Fruit fly (Drosophila melanogaster) whole organism, wandering third instar larva: ENCODE measurements around the gene bon.

ENCODE experiments used
- Abd-B ChIP-seq: fragments of >200 bp; optimal IDR thresholded peaks from 2 replicates; lab custom pipeline; 2017; ENCODE audit warnings: missing biosample characterization, missing genetic modification characterization
- CG32264 ChIP-seq: fragments of 200-800 bp; sonication (Bioruptor generic); optimal IDR thresholded peaks from 2 replicates; lab custom pipeline; 2016; ENCODE audit warnings: missing biosample characterization, missing genetic modification characterization
- Dfd ChIP-seq: fragments of >200 bp; optimal IDR thresholded peaks from 2 replicates; lab custom pipeline; 2017; ENCODE audit warnings: missing biosample characterization, missing genetic modification characterization
- Hnf4 ChIP-seq: fragments of 200-800 bp; sonication (Bioruptor generic); optimal IDR thresholded peaks from 2 replicates; lab custom pipeline; 2016; ENCODE audit warnings: missing biosample characterization, mild to moderate bottlenecking, missing genetic modification characterization
- Hr83 ChIP-seq: fragments of 200-300 bp; sonication (Bioruptor generic); optimal IDR thresholded peaks from 2 replicates; lab custom pipeline; 2016; ENCODE audit warnings: missing biosample characterization, mild to moderate bottlenecking, missing genetic modification characterization, moderate library complexity; ENCODE audit not compliant: poor library complexity, severe bottlenecking
- Mio ChIP-seq: sonication (Bioruptor generic); optimal IDR thresholded peaks from 2 replicates; lab custom pipeline; 2016; ENCODE audit warnings: missing biosample characterization, missing genetic modification characterization
- Vsx2 ChIP-seq: fragments of 200-300, 225-300 bp; sonication (Bioruptor generic); optimal IDR thresholded peaks from 2 replicates; lab custom pipeline; 2018; ENCODE audit warnings: missing biosample characterization, missing genetic modification characterization; ENCODE audit not compliant: partially characterized antibody
- br ChIP-seq: fragments of 200-800 bp; sonication (Bioruptor generic); optimal IDR thresholded peaks from 2 replicates; lab custom pipeline; 2016; ENCODE audit warnings: missing biosample characterization, missing genetic modification characterization
- h ChIP-seq: fragments of 200-800 bp; sonication (Bioruptor generic); optimal IDR thresholded peaks from 3 replicates; lab custom pipeline; 2016; ENCODE audit warnings: missing biosample characterization, mild to moderate bottlenecking, missing genetic modification characterization
- pan ChIP-seq: fragments of >200 bp; optimal IDR thresholded peaks from 2 replicates; lab custom pipeline; 2017
- psq ChIP-seq: fragments of 200-800 bp; sonication (Bioruptor generic); optimal IDR thresholded peaks from 3 replicates; lab custom pipeline; 2017; ENCODE audit warnings: missing biosample characterization, mild to moderate bottlenecking, missing genetic modification characterization, moderate library complexity
- sage ChIP-seq: fragments of 200-800 bp; sonication (Bioruptor generic); optimal IDR thresholded peaks from 2 replicates; lab custom pipeline; 2016; ENCODE audit warnings: missing biosample characterization, mild to moderate bottlenecking, missing genetic modification characterization
- tai ChIP-seq: sonication (Bioruptor generic); optimal IDR thresholded peaks from 2 replicates; lab custom pipeline; 2016; ENCODE audit warnings: missing biosample characterization, missing genetic modification characterization

DNA sequence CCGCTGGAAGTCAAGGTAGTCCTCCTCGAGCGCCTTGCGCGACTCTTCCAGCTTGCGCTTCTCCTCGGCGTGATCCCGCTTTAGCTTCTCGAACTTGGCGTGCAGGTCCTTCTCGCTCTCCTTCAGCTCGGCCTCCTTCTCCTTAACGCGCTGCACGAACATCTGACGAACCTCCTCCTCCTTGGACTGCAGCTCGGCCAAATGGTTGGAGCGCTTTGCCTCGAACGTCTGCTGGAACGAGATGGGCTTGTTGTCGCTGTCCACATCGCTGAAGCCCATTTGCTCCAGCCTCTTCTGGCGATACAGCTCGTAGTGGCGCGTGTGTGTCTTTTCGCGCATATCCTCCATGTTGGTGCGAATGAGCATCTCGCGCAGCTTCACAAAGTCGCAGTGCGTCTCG is 6.5 kb upstream of the bon start:
- TF ChIP-seq Mio (GFP tag; lab: Kevin White, UChicago): no peak
- no peak for TF ChIP-seq h
- TF ChIP-seq psq (GFP tag; lab: Kevin White, UChicago): no peak
- TF ChIP-seq tai (GFP tag; lab: Kevin White, UChicago): no peak
- TF ChIP-seq Hr83: no peak
- TF ChIP-seq pan: no peak
- no peak for TF ChIP-seq br (GFP tag; lab: Kevin White, UChicago)
- no peak for TF ChIP-seq Vsx2 (GFP tag; lab: Kevin White, UChicago)
- no peak for TF ChIP-seq sage (GFP tag; lab: Kevin White, UChicago)
- no peak for TF ChIP-seq Dfd (GFP tag; lab: Kevin White, UChicago)
- no peak for TF ChIP-seq Abd-B (GFP tag; lab: Kevin White, UChicago)
- TF ChIP-seq CG32264 (GFP tag; lab: Kevin White, UChicago): no peak
- TF ChIP-seq Hnf4 (GFP tag; lab: Kevin White, UChicago): no peak
